Worm (Caenorhabditis elegans): Measurements from ENCODE around the gene sra-36.

DNA sequence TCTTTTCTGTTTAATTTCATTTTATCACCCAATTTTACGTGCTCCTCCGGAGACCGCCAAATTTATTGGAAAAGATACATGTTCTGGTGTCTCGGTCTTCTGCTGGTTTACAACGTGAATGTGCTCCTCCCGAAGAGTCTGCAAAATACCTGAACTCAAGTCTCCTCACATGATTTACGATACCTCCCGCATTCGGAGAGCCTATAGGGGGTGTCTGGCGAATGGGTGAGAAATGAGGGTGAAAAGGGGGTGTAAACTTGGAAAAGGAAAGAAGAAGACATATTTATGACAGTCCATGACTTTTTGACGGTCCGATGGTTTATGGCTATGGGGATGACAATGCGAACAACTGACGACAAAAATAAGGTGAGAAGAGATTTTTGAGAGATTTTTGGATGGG is 24.2 kb downstream of the sra-36 start:
- no peak for TF ChIP-seq blmp-1 (tag; optimal IDR thresholded peaks at IDR 0.05)
- TF ChIP-seq nhr-28 (tag; optimal IDR thresholded peaks at IDR 0.05), result no peak
- peak; percentile 12 for TF ChIP-seq nhr-2 (tag; optimal IDR thresholded peaks at IDR 0.05)
- TF ChIP-seq nhr-76 (tag; optimal IDR thresholded peaks at IDR 0.05), result no peak
- TF ChIP-seq lin-32 (GFP tag; optimal IDR thresholded peaks at IDR 0.05), result no peak
- TF ChIP-seq elt-3 (tag; optimal IDR thresholded peaks at IDR 0.05), result no peak
- TF ChIP-seq nhr-12 (tag; optimal IDR thresholded peaks at IDR 0.05), result no peak

All from whole organism, mixed stage, embryonic.